Worm (Caenorhabditis elegans) whole organism, L2 larva: Measurements from ENCODE around the gene K06B4.4.

Source experiments
- aly-2 ChIP-seq: fragments of 150-350 bp; optimal IDR thresholded peaks from 2 replicates; lab custom pipeline; 2014; ENCODE audit warnings: missing biosample characterization, missing genetic modification characterization
- blmp-1 ChIP-seq: sonication (generic microtip); optimal IDR thresholded peaks from 2 replicates; lab custom pipeline; 2017; ENCODE audit warnings: missing genetic modification characterization, mild to moderate bottlenecking, missing compliant biosample characterization, antibody characterized with exemption, moderate library complexity; ENCODE audit not compliant: insufficient read depth
- egl-27 ChIP-seq: sonication (generic microtip); optimal IDR thresholded peaks from 3 replicates; lab custom pipeline; 2017; ENCODE audit warnings: missing biosample characterization, missing genetic modification reagents, missing genetic modification characterization
- lin-11 ChIP-seq: fragments of 150-350 bp; sonication (generic microtip); optimal IDR thresholded peaks from 2 replicates; lab custom pipeline; 2014; ENCODE audit warnings: missing biosample characterization, missing genetic modification characterization, inconsistent platforms, mixed read lengths
- lin-13 ChIP-seq: fragments of 150-350 bp; optimal IDR thresholded peaks from 2 replicates; lab custom pipeline; 2014; ENCODE audit warnings: missing biosample characterization, missing genetic modification reagents, missing genetic modification characterization
- mab-5 ChIP-seq: fragments of 150-350 bp; optimal IDR thresholded peaks from 2 replicates; lab custom pipeline; 2014; ENCODE audit warnings: missing biosample characterization, missing genetic modification characterization
- nhr-11 ChIP-seq: fragments of 150-350 bp; optimal IDR thresholded peaks from 2 replicates; lab custom pipeline; 2014; ENCODE audit warnings: missing biosample characterization, missing genetic modification characterization
- nhr-6 ChIP-seq: fragments of 150-350 bp; optimal IDR thresholded peaks from 2 replicates; lab custom pipeline; 2014; ENCODE audit warnings: missing biosample characterization, missing genetic modification characterization
- snpc-4 ChIP-seq: fragments of 150-350 bp; optimal IDR thresholded peaks from 2 replicates; lab custom pipeline; 2014; ENCODE audit warnings: missing biosample characterization, missing genetic modification characterization

- TF ChIP-seq mab-5 (tag; lab: Kevin White, UChicago) (no peak), egl-27 (tag; lab: Kevin White, UChicago) (no peak), snpc-4 (no peak), lin-11 (no peak), nhr-6 (tag; lab: Kevin White, UChicago) (no peak), aly-2 (tag; lab: Kevin White, UChicago) (no peak), blmp-1 (no peak), lin-13 (GFP tag; lab: Kevin White, UChicago) (no peak), nhr-11 (tag; lab: Kevin White, UChicago) (no peak)
These were observed 5.9 kb downstream of the K06B4.4 start for ce11 chrV:15674899-15675298.
